Worm (Caenorhabditis elegans): ENCODE data around the gene ncs-7.

DNA sequence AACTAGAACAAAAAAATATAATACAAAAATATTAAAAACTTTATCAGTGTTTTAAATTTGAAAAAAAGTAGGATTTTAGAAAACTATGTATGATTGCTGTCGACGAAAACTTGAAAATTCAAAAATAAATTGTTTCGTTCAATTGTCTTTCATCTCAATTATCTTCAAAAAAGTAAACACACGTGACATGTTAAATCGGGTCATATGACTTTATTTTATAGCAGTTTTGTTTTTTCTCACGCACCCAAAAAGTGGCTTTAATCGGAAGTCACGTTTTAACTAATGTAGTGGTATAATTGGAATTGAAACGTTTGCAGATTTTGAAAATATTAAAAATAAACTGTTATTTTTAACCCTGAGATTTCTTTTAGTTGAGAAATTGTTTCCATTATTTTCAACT, 28.5 kb downstream of the ncs-7 start:
- no peak for TF ChIP-seq flt-1 (GFP tag; IDR thresholded peaks at IDR 0.05)
- no peak for TF ChIP-seq tab-1 (GFP tag; IDR thresholded peaks at IDR 0.05)
- TF ChIP-seq ztf-29 (GFP tag; IDR thresholded peaks at IDR 0.05), result no peak
- TF ChIP-seq ref-1 (GFP tag; conservative IDR thresholded peaks at IDR 0.05), result no peak
- no peak for TF ChIP-seq ztf-23 (GFP tag; IDR thresholded peaks at IDR 0.05)

All from whole organism, midembryonic.